Worm (Caenorhabditis elegans) whole organism, L4 larva: ENCODE measurements around the gene wago-4.
A peak's percentile ranks its signal among the peaks of the same experiment; 100 is the strongest.

Experiments used
- F10B5.3 ChIP-seq: sonication (generic microtip); optimal IDR thresholded peaks from 2 replicates; lab custom pipeline; 2016; ENCODE audit warnings: mild to moderate bottlenecking, missing genetic modification characterization, missing compliant biosample characterization
- F37D6.2 ChIP-seq: sonication (generic microtip); optimal IDR thresholded peaks from 2 replicates; lab custom pipeline; 2016; ENCODE audit warnings: mild to moderate bottlenecking, missing genetic modification characterization, missing compliant biosample characterization
- F49E8.2 ChIP-seq: sonication (generic microtip); optimal IDR thresholded peaks from 2 replicates; lab custom pipeline; 2016; ENCODE audit warnings: missing compliant biosample characterization, mild to moderate bottlenecking, missing genetic modification characterization, borderline replicate concordance
- Y105C5A.15 ChIP-seq: fragments of 200-800 bp; sonication (Bioruptor generic); IDR thresholded peaks from 2 replicates; pipeline ENCODE4 v1.3.6; 2022; ENCODE audit warnings: missing genetic modification characterization, missing compliant biosample characterization
- Y5F2A.4 ChIP-seq: fragments of 200-800 bp; sonication (Bioruptor generic); optimal IDR thresholded peaks from 2 replicates; lab custom pipeline; 2018; ENCODE audit warnings: mild to moderate bottlenecking, missing genetic modification characterization, missing compliant biosample characterization
- ZK337.2 ChIP-seq: fragments of 200-800 bp; sonication (Bioruptor generic); IDR thresholded peaks from 2 replicates; pipeline ENCODE4 v1.3.6; 2022; ENCODE audit warnings: missing genetic modification reagents, missing genetic modification characterization, missing compliant biosample characterization
- aha-1 ChIP-seq: fragments of 150-350 bp; peaks from one replicate; lab custom pipeline; 2014; ENCODE audit warnings: missing biosample characterization, missing genetic modification characterization
- arid-1 ChIP-seq: fragments of 200-800 bp; sonication (Bioruptor generic); conservative IDR thresholded peaks from 2 replicates; pipeline ENCODE4 v1.3.6; 2022; ENCODE audit warnings: missing genetic modification reagents, missing genetic modification characterization, missing compliant biosample characterization
- attf-4 ChIP-seq: sonication (generic microtip); optimal IDR thresholded peaks from 3 replicates; lab custom pipeline; 2017; ENCODE audit warnings: missing biosample characterization, missing genetic modification characterization
- ceh-28 ChIP-seq: fragments of 150-350 bp; optimal IDR thresholded peaks from 2 replicates; lab custom pipeline; 2014; ENCODE audit warnings: missing biosample characterization, missing genetic modification reagents, missing genetic modification characterization
- ceh-44 ChIP-seq: fragments of 200-800 bp; sonication (Bioruptor generic); IDR thresholded peaks from 2 replicates; pipeline ENCODE4 v1.3.6; 2022; ENCODE audit warnings: missing genetic modification reagents, missing genetic modification characterization, missing compliant biosample characterization
- ces-1 ChIP-seq: fragments of 150-350 bp; sonication (generic microtip); optimal IDR thresholded peaks from 4 replicates; lab custom pipeline; 2014; ENCODE audit warnings: missing biosample characterization, missing genetic modification reagents, missing genetic modification characterization
- cey-2 ChIP-seq: sonication (generic microtip); optimal IDR thresholded peaks from 3 replicates; lab custom pipeline; 2017; ENCODE audit warnings: missing genetic modification characterization, mild to moderate bottlenecking, missing compliant biosample characterization, antibody characterized with exemption, borderline replicate concordance; ENCODE audit not compliant: insufficient read depth
- ctbp-1 ChIP-seq: fragments of 200-800 bp; sonication (Bioruptor generic); IDR thresholded peaks from 2 replicates; pipeline ENCODE4 v1.3.6; 2022; ENCODE audit warnings: missing genetic modification reagents, missing genetic modification characterization, missing compliant biosample characterization
- daf-16 ChIP-seq, 3 experiments: sonication (generic microtip); optimal IDR thresholded peaks; 2 replicates each; lab custom pipeline; 2016 to 2017; ENCODE audit warnings: missing genetic modification characterization in 3 of 3, missing genetic modification reagents in 3 of 3, mild to moderate bottlenecking in 2 of 3, missing compliant biosample characterization in 2 of 3, missing biosample characterization in 1 of 3, moderate library complexity in 1 of 3
- daf-19 ChIP-seq: fragments of 200-800 bp; sonication (Bioruptor generic); conservative IDR thresholded peaks from 2 replicates; pipeline ENCODE4 v1.3.6; 2022; ENCODE audit warnings: missing genetic modification characterization, missing compliant biosample characterization
- dmd-6 ChIP-seq: fragments of 200-800 bp; sonication (Bioruptor generic); IDR thresholded peaks from 2 replicates; pipeline ENCODE4 v1.3.6; 2022; ENCODE audit warnings: missing genetic modification reagents, missing genetic modification characterization, missing compliant biosample characterization
- dmd-8 ChIP-seq: fragments of 200-800 bp; sonication (Bioruptor generic); IDR thresholded peaks from 2 replicates; pipeline ENCODE4 v1.3.6; 2022; ENCODE audit warnings: missing genetic modification characterization, missing compliant biosample characterization
- dve-1 ChIP-seq: sonication (generic microtip); optimal IDR thresholded peaks from 2 replicates; lab custom pipeline; 2017; ENCODE audit warnings: antibody characterized with exemption, mild to moderate bottlenecking, missing genetic modification characterization, missing compliant biosample characterization; ENCODE audit not compliant: insufficient read depth
- hmg-1.1 ChIP-seq: fragments of 200-800 bp; sonication (Bioruptor generic); IDR thresholded peaks from 2 replicates; pipeline ENCODE4 v1.3.6; 2022; ENCODE audit warnings: missing genetic modification reagents, missing genetic modification characterization, missing compliant biosample characterization
- lin-13 ChIP-seq: fragments of 150-350 bp; optimal IDR thresholded peaks from 2 replicates; lab custom pipeline; 2014; ENCODE audit warnings: missing biosample characterization, missing genetic modification reagents, missing genetic modification characterization
- lin-15B ChIP-seq: fragments of 150-350 bp; sonication (generic microtip); optimal IDR thresholded peaks from 3 replicates; lab custom pipeline; 2014; ENCODE audit warnings: missing biosample characterization, missing genetic modification characterization
- lin-38 ChIP-seq: fragments of 200-800 bp; sonication (Bioruptor generic); IDR thresholded peaks from 2 replicates; pipeline ENCODE4 v1.3.6; 2022; ENCODE audit warnings: missing genetic modification reagents, missing genetic modification characterization, missing compliant biosample characterization
- madf-9 ChIP-seq: fragments of 200-800 bp; sonication (Bioruptor generic); conservative IDR thresholded peaks from 2 replicates; pipeline ENCODE4 v1.3.6; 2022; ENCODE audit warnings: missing genetic modification reagents, missing genetic modification characterization, missing compliant biosample characterization
- mdl-1 ChIP-seq, 2 experiments: fragments of 150-350 bp in 1 of 2; sonication (generic microtip) in 1 of 2; optimal IDR thresholded peaks; 2 replicates each; lab custom pipeline; 2014 to 2017; ENCODE audit warnings: missing biosample characterization in 2 of 2, missing genetic modification characterization in 2 of 2
- mep-1 ChIP-seq: fragments of 150-350 bp; sonication (generic microtip); optimal IDR thresholded peaks from 3 replicates; lab custom pipeline; 2014; ENCODE audit warnings: missing biosample characterization, missing genetic modification characterization
- mes-2 ChIP-seq: sonication (generic microtip); optimal IDR thresholded peaks from 2 replicates; lab custom pipeline; 2016; ENCODE audit warnings: missing genotype, mild to moderate bottlenecking, missing genetic modification characterization, missing compliant biosample characterization; ENCODE audit not compliant: poor library complexity, severe bottlenecking
- mxl-3 ChIP-seq: fragments of 200-800 bp; sonication (Bioruptor generic); optimal IDR thresholded peaks from 2 replicates; lab custom pipeline; 2018; ENCODE audit warnings: mild to moderate bottlenecking, missing genetic modification characterization, missing compliant biosample characterization
- nhr-10 ChIP-seq: fragments of 150-350 bp; optimal IDR thresholded peaks from 2 replicates; lab custom pipeline; 2014; ENCODE audit warnings: missing biosample characterization, missing genetic modification characterization
- nhr-28 ChIP-seq: fragments of 150-350 bp; optimal IDR thresholded peaks from 2 replicates; lab custom pipeline; 2014; ENCODE audit warnings: missing biosample characterization, missing genetic modification characterization
- nhr-41 ChIP-seq: fragments of 200-800 bp; sonication (Bioruptor generic); IDR thresholded peaks from 2 replicates; pipeline ENCODE4 v1.3.6; 2022; ENCODE audit warnings: missing genetic modification reagents, missing genetic modification characterization, missing compliant biosample characterization
- nhr-42 ChIP-seq: fragments of 200-800 bp; sonication (Bioruptor generic); IDR thresholded peaks from 2 replicates; pipeline ENCODE4 v1.3.6; 2022; ENCODE audit warnings: missing genetic modification characterization, missing compliant biosample characterization
- nhr-6 ChIP-seq: fragments of 150-350 bp; optimal IDR thresholded peaks from 2 replicates; lab custom pipeline; 2014; ENCODE audit warnings: missing biosample characterization, missing genetic modification characterization
- nhr-77 ChIP-seq: fragments of 150-350 bp; optimal IDR thresholded peaks from 2 replicates; lab custom pipeline; 2014; ENCODE audit warnings: missing biosample characterization, missing genetic modification characterization
- php-3 ChIP-seq: fragments of 200-800 bp; sonication (Bioruptor generic); IDR thresholded peaks from 2 replicates; pipeline ENCODE4 v1.3.6; 2022; ENCODE audit warnings: missing genetic modification reagents, missing genetic modification characterization, missing compliant biosample characterization
- pqm-1 ChIP-seq: sonication (generic microtip); optimal IDR thresholded peaks from 2 replicates; lab custom pipeline; 2017; ENCODE audit warnings: missing biosample characterization, missing genetic modification characterization
- sdz-12 ChIP-seq: fragments of 200-800 bp; sonication (Bioruptor generic); optimal IDR thresholded peaks from 2 replicates; lab custom pipeline; 2018; ENCODE audit warnings: mild to moderate bottlenecking, missing genetic modification characterization, missing compliant biosample characterization
- skn-1 ChIP-seq: fragments of 150-350 bp; optimal IDR thresholded peaks from 2 replicates; lab custom pipeline; 2014; ENCODE audit warnings: missing biosample characterization, missing genetic modification characterization
- snpc-1.2 ChIP-seq: fragments of 200-800 bp; sonication (Bioruptor generic); IDR thresholded peaks from 2 replicates; pipeline ENCODE4 v1.3.6; 2022; ENCODE audit warnings: missing genetic modification reagents, missing genetic modification characterization, missing compliant biosample characterization
- snpc-4 ChIP-seq: fragments of 150-350 bp; optimal IDR thresholded peaks from 2 replicates; lab custom pipeline; 2014; ENCODE audit warnings: missing biosample characterization, missing genetic modification characterization
- spr-3 ChIP-seq: fragments of 200-800 bp; sonication (Bioruptor generic); optimal IDR thresholded peaks from 2 replicates; lab custom pipeline; 2018; ENCODE audit warnings: mild to moderate bottlenecking, missing genetic modification characterization, missing compliant biosample characterization
- tra-1 ChIP-seq: fragments of 200-800 bp; sonication (Bioruptor generic); IDR thresholded peaks from 2 replicates; pipeline ENCODE4 v1.3.6; 2022; ENCODE audit warnings: missing genetic modification reagents, missing genetic modification characterization, missing compliant biosample characterization
- unc-39 ChIP-seq: sonication (generic microtip); optimal IDR thresholded peaks from 2 replicates; lab custom pipeline; 2017; ENCODE audit warnings: missing biosample characterization, missing genetic modification characterization
- zfp-3 ChIP-seq: fragments of 200-800 bp; sonication (Bioruptor generic); conservative IDR thresholded peaks from 2 replicates; pipeline ENCODE4 v1.3.6; 2022; ENCODE audit warnings: missing genetic modification reagents, missing genetic modification characterization, missing compliant biosample characterization
- zip-11 ChIP-seq: fragments of 200-800 bp; sonication (Bioruptor generic); IDR thresholded peaks from 2 replicates; pipeline ENCODE4 v1.3.6; 2022; ENCODE audit warnings: missing genetic modification characterization, missing compliant biosample characterization
- zip-2 ChIP-seq: fragments of 150-350 bp; optimal IDR thresholded peaks from 2 replicates; lab custom pipeline; 2014; ENCODE audit warnings: missing biosample characterization, missing genetic modification characterization
- ztf-11 ChIP-seq: fragments of 150-350 bp; optimal IDR thresholded peaks from 2 replicates; lab custom pipeline; 2014; ENCODE audit warnings: missing biosample characterization, missing genetic modification characterization
- ztf-7 ChIP-seq: fragments of 150-350 bp; optimal IDR thresholded peaks from 2 replicates; lab custom pipeline; 2014; ENCODE audit warnings: missing biosample characterization, missing genetic modification characterization

Gene wago-4

DNA sequence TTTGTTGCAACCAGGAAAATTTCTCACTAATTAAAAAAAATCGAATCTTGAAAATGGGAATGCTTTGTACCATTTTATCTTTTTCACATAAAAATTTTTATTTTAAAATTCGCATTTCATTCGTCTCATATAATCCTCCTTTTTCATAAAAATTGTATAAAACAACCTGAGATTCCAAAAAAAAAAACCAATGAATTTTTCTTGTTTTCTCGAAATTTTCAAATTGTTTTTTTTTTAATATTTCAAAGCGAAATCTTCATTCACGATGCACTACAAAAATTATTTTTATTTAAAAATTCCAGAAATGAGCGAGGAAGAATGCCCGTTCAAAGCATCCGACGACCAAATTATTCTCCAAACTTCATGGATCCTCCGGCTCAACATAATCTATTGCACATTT is 34.4 kb upstream of the wago-4 start, which contains the start of gene sra-14 (continued):
- TF ChIP-seq zip-2 (tag; lab: Kevin White, UChicago), result no peak
- no peak for TF ChIP-seq lin-38
- TF ChIP-seq madf-9, result no peak

DNA sequence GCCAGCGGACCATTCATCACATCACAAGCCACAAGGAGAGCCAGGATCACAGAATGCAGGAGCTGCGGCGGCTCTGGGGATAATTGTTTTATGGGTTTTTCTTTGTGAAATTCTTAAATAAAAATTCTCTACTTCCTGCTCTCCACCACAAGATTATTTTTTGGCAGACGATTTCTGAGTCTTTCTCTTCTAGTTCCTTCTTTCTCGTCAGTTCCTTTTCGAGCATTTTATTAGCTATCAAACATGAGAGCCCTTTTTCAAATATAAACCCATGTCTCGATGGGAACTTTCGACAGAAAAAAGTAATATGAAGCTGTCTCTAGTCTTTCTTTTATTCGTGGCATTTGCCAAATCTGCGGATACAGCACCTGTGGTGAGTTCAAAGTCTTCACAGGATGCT is 30.9 kb upstream of the wago-4 start, which contains the start of gene F35C5.3:
Gene F35C5.3 (plus strand): TSS at position 301 of the 400 bp plus-strand sequence.
- no peak for TF ChIP-seq ztf-11
- no peak for TF ChIP-seq nhr-10 (tag; lab: Kevin White, UChicago)
- no peak for TF ChIP-seq mdl-1 (tag; optimal IDR thresholded peaks at IDR 0.05; lab: Kevin White, UChicago)
- no peak for TF ChIP-seq arid-1 (GFP tag; lab: Robert Waterston, UW)
- no peak for TF ChIP-seq zfp-3 (GFP tag; lab: Robert Waterston, UW)
- TF ChIP-seq nhr-6 (tag; lab: Kevin White, UChicago), result no peak
- TF ChIP-seq ces-1 (GFP tag; lab: Kevin White, UChicago), result no peak
- no peak for TF ChIP-seq daf-19 (GFP tag; lab: Robert Waterston, UW)
- TF ChIP-seq Y5F2A.4 (GFP tag; lab: Kevin White, UChicago), result no peak
- TF ChIP-seq nhr-28 (tag; lab: Kevin White, UChicago), result no peak
- no peak for TF ChIP-seq mes-2 (tag; lab: Kevin White, UChicago)
- TF ChIP-seq F10B5.3, result no peak
- no peak for TF ChIP-seq daf-16 (GFP tag; optimal IDR thresholded peaks at IDR 0.05; lab: Kevin White, UChicago)
- no peak for TF ChIP-seq daf-16 (tag; optimal IDR thresholded peaks at IDR 0.05; lab: Kevin White, UChicago)
- no peak for TF ChIP-seq skn-1 (tag; lab: Kevin White, UChicago)
- TF ChIP-seq attf-4, result no peak
- TF ChIP-seq lin-38, result no peak
- TF ChIP-seq hmg-1.1 (GFP tag; lab: Robert Waterston, UW), result no peak
- TF ChIP-seq Y105C5A.15, result no peak
- TF ChIP-seq tra-1, result no peak
- no peak for TF ChIP-seq sdz-12 (GFP tag; lab: Kevin White, UChicago)

DNA sequence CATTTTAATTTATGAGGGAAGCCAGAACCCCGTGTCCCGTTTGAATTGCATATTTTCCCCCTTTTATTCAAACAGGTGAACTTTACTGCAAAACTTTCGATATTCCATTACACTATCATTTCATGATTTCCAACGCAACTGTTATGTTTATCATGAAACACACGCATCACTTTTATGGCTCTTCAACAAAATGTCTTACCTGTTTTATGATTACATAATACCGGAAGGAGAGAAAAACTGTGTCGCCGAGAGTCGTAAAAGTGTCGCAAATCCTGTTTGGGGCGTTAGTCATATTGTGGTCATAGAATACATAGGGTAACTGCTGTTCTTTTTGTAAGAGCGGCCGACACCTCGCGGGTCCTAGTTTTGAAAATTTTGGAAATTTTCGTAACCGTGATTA is 26.9 kb upstream of the wago-4 start:
- TF ChIP-seq ceh-28 (tag; lab: Kevin White, UChicago), result no peak
- no peak for TF ChIP-seq mxl-3 (GFP tag; lab: Kevin White, UChicago)
- TF ChIP-seq snpc-4 (tag; lab: Kevin White, UChicago), result no peak
- no peak for TF ChIP-seq ztf-7 (tag; lab: Kevin White, UChicago)
- TF ChIP-seq nhr-77 (tag; lab: Kevin White, UChicago), result no peak
- peak; percentile 26; the same call in 1 of the 2 replicates for TF ChIP-seq dmd-6 (GFP tag; lab: Robert Waterston, UW)
- TF ChIP-seq ctbp-1, result no peak
- TF ChIP-seq attf-4, result no peak
- TF ChIP-seq Y5F2A.4 (GFP tag; lab: Kevin White, UChicago), result no peak
- peak; percentile 88 for TF ChIP-seq php-3 (GFP tag; lab: Robert Waterston, UW)
- no peak for TF ChIP-seq mep-1 (tag; lab: Kevin White, UChicago)
- TF ChIP-seq ztf-11, result no peak
- no peak for TF ChIP-seq dmd-8 (GFP tag; lab: Robert Waterston, UW)
- TF ChIP-seq daf-16 (GFP tag; optimal IDR thresholded peaks at IDR 0.05; lab: Kevin White, UChicago), result no peak
- peak; percentile 88 for TF ChIP-seq daf-16 (tag; optimal IDR thresholded peaks at IDR 0.05; lab: Kevin White, UChicago)
- TF ChIP-seq aha-1 (tag; lab: Kevin White, UChicago), result no peak
- TF ChIP-seq cey-2 (tag; lab: Kevin White, UChicago), result no peak
- TF ChIP-seq ceh-44 (GFP tag; lab: Robert Waterston, UW), result no peak
- TF ChIP-seq pqm-1 (tag; lab: Kevin White, UChicago), result peak; percentile 74
- no peak for TF ChIP-seq snpc-1.2 (GFP tag; lab: Robert Waterston, UW)
- TF ChIP-seq lin-15B (tag; lab: Kevin White, UChicago), result no peak
- TF ChIP-seq nhr-42 (GFP tag; lab: Robert Waterston, UW), result no peak
- TF ChIP-seq nhr-41, result no peak
- TF ChIP-seq lin-13, result no peak
- TF ChIP-seq ZK337.2 (GFP tag; lab: Robert Waterston, UW), result no peak
- no peak for TF ChIP-seq F37D6.2 (tag; lab: Kevin White, UChicago)
- no peak for TF ChIP-seq zip-11 (GFP tag; lab: Robert Waterston, UW)
- no peak for TF ChIP-seq unc-39 (tag; lab: Kevin White, UChicago)
- TF ChIP-seq madf-9, result no peak
- no peak for TF ChIP-seq spr-3
- TF ChIP-seq F49E8.2, result no peak
- no peak for TF ChIP-seq lin-38
- TF ChIP-seq dve-1 (tag; lab: Kevin White, UChicago), result no peak
